Worm (Caenorhabditis elegans): Measurements from ENCODE around the gene pro-1.

DNA sequence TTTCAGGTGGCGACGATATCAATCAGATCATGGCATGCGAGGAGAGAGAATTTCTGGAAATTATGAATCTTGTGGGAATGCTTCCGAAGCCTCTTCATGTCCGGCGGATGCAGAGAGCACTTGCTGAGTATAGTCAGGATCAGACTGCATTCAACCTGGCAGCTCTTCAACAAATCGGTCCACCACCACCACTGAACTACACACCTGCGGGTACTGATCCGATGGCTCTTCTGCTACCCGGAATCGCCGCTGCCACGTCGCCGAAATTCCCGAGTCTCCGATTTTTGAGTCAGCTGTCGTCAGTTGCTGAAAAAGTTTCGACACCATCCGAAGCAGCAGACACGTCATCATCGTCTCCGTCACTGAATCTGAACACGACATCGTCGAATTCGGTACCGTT is 10.9 kb downstream of the pro-1 start:
- TF ChIP-seq dmd-4 (tag; optimal IDR thresholded peaks at IDR 0.05; ENCODE audit: borderline replicate concordance) (no peak), nfya-1 (tag; optimal IDR thresholded peaks at IDR 0.05) (no peak), elt-4 (tag; optimal IDR thresholded peaks at IDR 0.05) (no peak), sox-4 (tag; optimal IDR thresholded peaks at IDR 0.05) (no peak), lin-11 (tag; optimal IDR thresholded peaks at IDR 0.05) (no peak), K02D7.2 (tag; optimal IDR thresholded peaks at IDR 0.05) (no peak), odd-2 (tag; optimal IDR thresholded peaks at IDR 0.05) (no peak), fkh-10 (GFP tag; optimal IDR thresholded peaks at IDR 0.05) (no peak)
